Worm (Caenorhabditis elegans): Measurements from ENCODE around the gene svh-1.

ce11 chrIV:8163687-8164086 is 42.7 kb upstream of the svh-1 start, which contains the start of gene clec-51:
- TF ChIP-seq unc-62 (GFP tag; optimal IDR thresholded peaks at IDR 0.05), result no peak
- TF ChIP-seq nhr-80 (tag; optimal IDR thresholded peaks at IDR 0.05), result peak; percentile 69
- TF ChIP-seq ceh-100 (GFP tag; IDR thresholded peaks at IDR 0.05), result no peak
- no peak for TF ChIP-seq madf-8 (GFP tag; conservative IDR thresholded peaks at IDR 0.05)
- no peak for TF ChIP-seq snpc-4 (GFP tag; optimal IDR thresholded peaks at IDR 0.05)
- no peak for TF ChIP-seq snpc-4 (tag; optimal IDR thresholded peaks at IDR 0.05)
- no peak for TF ChIP-seq mes-4 (tag; optimal IDR thresholded peaks at IDR 0.05)
- no peak for TF ChIP-seq lin-40 (tag; optimal IDR thresholded peaks at IDR 0.05)
- TF ChIP-seq ceh-58 (GFP tag; IDR thresholded peaks at IDR 0.05), result no peak
- TF ChIP-seq Y79H2A.3 (GFP tag; conservative IDR thresholded peaks at IDR 0.05), result no peak
- no peak for TF ChIP-seq somi-1 (GFP tag; optimal IDR thresholded peaks at IDR 0.05)
- no peak for TF ChIP-seq B0336.3 (GFP tag; IDR thresholded peaks at IDR 0.05)
- TF ChIP-seq let-526 (GFP tag; IDR thresholded peaks at IDR 0.05), result no peak
